Fruit fly (Drosophila melanogaster) whole organism, embryonic: Measurements from ENCODE around the gene CG4461.

ENCODE experiments used
- Atf-2 ChIP-seq: fragments of 200-800 bp; sonication (Bioruptor generic); optimal IDR thresholded peaks from 2 replicates; lab custom pipeline; 2016; ENCODE audit warnings: missing biosample characterization, missing genetic modification characterization
- CG10321 ChIP-seq: fragments of 200-800 bp; sonication (Bioruptor generic); IDR thresholded peaks from 2 replicates; pipeline ENCODE4 v1.3.6; 2022; ENCODE audit warnings: missing biosample characterization, missing genetic modification characterization
- CG11560 ChIP-seq: fragments of 200-800 bp; sonication (Bioruptor generic); IDR thresholded peaks from 3 replicates; pipeline ENCODE4 v1.3.6; 2022; ENCODE audit warnings: missing biosample characterization, missing genetic modification characterization
- CG11723 ChIP-seq: fragments of 200-800 bp; sonication (Bioruptor generic); optimal IDR thresholded peaks from 2 replicates; lab custom pipeline; 2017; ENCODE audit warnings: missing biosample characterization, mild to moderate bottlenecking, missing genetic modification characterization
- CG14441 ChIP-seq: fragments of 200-800 bp; sonication (Bioruptor generic); IDR thresholded peaks from 2 replicates; pipeline ENCODE4 v1.3.6; 2022; ENCODE audit warnings: missing biosample characterization, missing genetic modification characterization
- CG14710 ChIP-seq: fragments of 200-800 bp; sonication (Bioruptor generic); optimal IDR thresholded peaks from 3 replicates; lab custom pipeline; 2019; ENCODE audit warnings: missing biosample characterization, mild to moderate bottlenecking, missing genetic modification characterization, moderate library complexity
- CG15696 ChIP-seq: fragments of 200-800 bp; sonication (Bioruptor generic); optimal IDR thresholded peaks from 2 replicates; lab custom pipeline; 2019; ENCODE audit warnings: missing biosample characterization, mild to moderate bottlenecking, missing genetic modification characterization, moderate library complexity
- CG16779 ChIP-seq: fragments of 200-800 bp; sonication (Bioruptor generic); IDR thresholded peaks from 2 replicates; pipeline ENCODE4 v1.3.6; 2022; ENCODE audit warnings: missing biosample characterization, missing genetic modification characterization
- CG2678 ChIP-seq: fragments of 200-800 bp; sonication (Bioruptor generic); optimal IDR thresholded peaks from 3 replicates; lab custom pipeline; 2019; ENCODE audit warnings: missing biosample characterization, mild to moderate bottlenecking, missing genetic modification characterization, moderate library complexity
- CG2889 ChIP-seq: fragments of 200-800 bp; sonication (Bioruptor generic); IDR thresholded peaks from 3 replicates; pipeline ENCODE4 v1.3.6; 2022; ENCODE audit warnings: missing biosample characterization, missing genetic modification characterization
- CG4820 ChIP-seq: fragments of 200-800 bp; sonication (Bioruptor generic); optimal IDR thresholded peaks from 3 replicates; lab custom pipeline; 2016; ENCODE audit warnings: missing biosample characterization, missing genetic modification characterization
- CG5180 ChIP-seq: fragments of 200-800 bp; sonication (Bioruptor generic); optimal IDR thresholded peaks from 3 replicates; lab custom pipeline; 2017; ENCODE audit warnings: missing biosample characterization, missing genetic modification characterization, mild to moderate bottlenecking, moderate library complexity, missing genetic modification reagents
- CG6765 ChIP-seq: fragments of 200-800 bp; sonication (Bioruptor generic); optimal IDR thresholded peaks from 3 replicates; lab custom pipeline; 2017; ENCODE audit warnings: missing biosample characterization, mild to moderate bottlenecking, missing genetic modification characterization
- CG6854 ChIP-seq: fragments of 200-800 bp; sonication (Bioruptor generic); optimal IDR thresholded peaks from 3 replicates; lab custom pipeline; 2017; ENCODE audit warnings: missing biosample characterization, mild to moderate bottlenecking, missing genetic modification characterization
- CG8089 ChIP-seq: fragments of 200-800 bp; sonication (Bioruptor generic); optimal IDR thresholded peaks from 3 replicates; lab custom pipeline; 2016; ENCODE audit warnings: missing biosample characterization, missing genetic modification characterization
- CG8478 ChIP-seq: fragments of >200 bp; optimal IDR thresholded peaks from 2 replicates; lab custom pipeline; 2018
- CG9727 ChIP-seq: fragments of 200-800 bp; sonication (Bioruptor generic); optimal IDR thresholded peaks from 3 replicates; lab custom pipeline; 2017; ENCODE audit warnings: missing biosample characterization, mild to moderate bottlenecking, missing genetic modification characterization
- Camta ChIP-seq: fragments of 200-800 bp; sonication (Bioruptor generic); optimal IDR thresholded peaks from 2 replicates; lab custom pipeline; 2016; ENCODE audit warnings: missing biosample characterization, missing genetic modification characterization
- CrebB ChIP-seq: fragments of 200-800 bp; sonication (Bioruptor generic); optimal IDR thresholded peaks from 3 replicates; lab custom pipeline; 2018; ENCODE audit warnings: missing biosample characterization, mild to moderate bottlenecking, missing genetic modification characterization
- D19A ChIP-seq: fragments of 200-800 bp; optimal IDR thresholded peaks from 3 replicates; lab custom pipeline; 2019; ENCODE audit warnings: missing biosample characterization, mild to moderate bottlenecking, missing genetic modification characterization, moderate library complexity
- Drgx ChIP-seq: fragments of 200-800 bp; sonication (Bioruptor generic); IDR thresholded peaks from 2 replicates; pipeline ENCODE4 v1.3.6; 2022; ENCODE audit warnings: missing biosample characterization, missing genetic modification characterization
- Ets97D ChIP-seq: fragments of 200-800 bp; sonication (Bioruptor generic); optimal IDR thresholded peaks from 3 replicates; lab custom pipeline; 2016; ENCODE audit warnings: missing biosample characterization, missing genetic modification characterization
- Gsc ChIP-seq: fragments of 200-800 bp; sonication (Bioruptor generic); IDR thresholded peaks from 2 replicates; pipeline ENCODE4 v1.3.6; 2022; ENCODE audit warnings: missing biosample characterization, missing genetic modification characterization
- Gug ChIP-seq: fragments of 200-800 bp; sonication (Bioruptor generic); IDR thresholded peaks from 4 replicates; pipeline ENCODE4 v1.3.6; 2022; ENCODE audit warnings: missing biosample characterization, missing genetic modification characterization
- H2.0 ChIP-seq: fragments of 200-800 bp; sonication (Bioruptor generic); IDR thresholded peaks from 2 replicates; pipeline ENCODE4 v1.3.6; 2022; ENCODE audit warnings: missing biosample characterization, missing genetic modification characterization
- HLHmδ ChIP-seq: fragments of 200-800 bp; sonication (Bioruptor generic); optimal IDR thresholded peaks from 2 replicates; lab custom pipeline; 2018; ENCODE audit warnings: missing biosample characterization, mild to moderate bottlenecking, missing genetic modification characterization, moderate library complexity
- MTF-1 ChIP-seq: fragments of 200-800 bp; sonication (Bioruptor generic); optimal IDR thresholded peaks from 2 replicates; lab custom pipeline; 2018; ENCODE audit warnings: missing biosample characterization, mild to moderate bottlenecking, missing genetic modification characterization, borderline replicate concordance
- Nf-YA ChIP-seq: fragments of 200-800 bp; sonication (Bioruptor generic); IDR thresholded peaks from 2 replicates; pipeline ENCODE4 v1.3.6; 2022; ENCODE audit warnings: missing biosample characterization, missing genetic modification characterization
- Optix ChIP-seq: fragments of 200-800 bp; sonication (Bioruptor generic); IDR thresholded peaks from 3 replicates; pipeline ENCODE4 v1.3.6; 2022; ENCODE audit warnings: missing biosample characterization, missing genetic modification characterization
- PHDP ChIP-seq: fragments of 200-800 bp; sonication (Bioruptor generic); optimal IDR thresholded peaks from 3 replicates; lab custom pipeline; 2018; ENCODE audit warnings: missing biosample characterization, mild to moderate bottlenecking, missing genetic modification characterization, moderate library complexity
- Taf1 ChIP-seq: fragments of 200-800 bp; sonication (Bioruptor generic); IDR thresholded peaks from 2 replicates; pipeline ENCODE4 v1.3.6; 2022; ENCODE audit warnings: missing biosample characterization, missing genetic modification characterization
- bbx ChIP-seq: fragments of 200-800 bp; sonication (Bioruptor generic); IDR thresholded peaks from 2 replicates; pipeline ENCODE4 v1.3.6; 2022; ENCODE audit warnings: missing biosample characterization, missing genetic modification characterization; ENCODE audit not compliant: partially characterized antibody
- br ChIP-seq: fragments of >200 bp; optimal IDR thresholded peaks from 2 replicates; lab custom pipeline; 2017
- cad ChIP-seq: fragments of >200 bp; optimal IDR thresholded peaks from 2 replicates; lab custom pipeline; 2017; ENCODE audit warnings: missing biosample characterization, missing genetic modification characterization
- corto ChIP-seq: fragments of 200-800 bp; sonication (Bioruptor generic); optimal IDR thresholded peaks from 2 replicates; lab custom pipeline; 2016; ENCODE audit warnings: missing biosample characterization, mild to moderate bottlenecking, missing genetic modification characterization, moderate library complexity
- dmrt11E ChIP-seq: fragments of 200-800 bp; sonication (Bioruptor generic); optimal IDR thresholded peaks from 3 replicates; lab custom pipeline; 2018; ENCODE audit warnings: missing biosample characterization, mild to moderate bottlenecking, missing genetic modification characterization, moderate library complexity
- exex ChIP-seq: fragments of 200-800 bp; sonication (Bioruptor generic); optimal IDR thresholded peaks from 4 replicates; lab custom pipeline; 2018; ENCODE audit warnings: missing biosample characterization, mild to moderate bottlenecking, missing genetic modification characterization, moderate library complexity
- fru ChIP-seq: fragments of >200 bp; optimal IDR thresholded peaks from 2 replicates; lab custom pipeline; 2017
- gcm2 ChIP-seq: fragments of 200-800 bp; sonication (Bioruptor generic); optimal IDR thresholded peaks from 2 replicates; lab custom pipeline; 2016; ENCODE audit warnings: missing biosample characterization, missing genetic modification characterization
- gsb-n ChIP-seq: fragments of 200-800 bp; sonication (Bioruptor generic); optimal IDR thresholded peaks from 3 replicates; lab custom pipeline; 2018; ENCODE audit warnings: missing biosample characterization, mild to moderate bottlenecking, missing genetic modification characterization
- gt ChIP-seq: fragments of 200-800 bp; sonication (Bioruptor generic); IDR thresholded peaks from 2 replicates; pipeline ENCODE4 v1.3.6; 2022; ENCODE audit warnings: missing biosample characterization, missing genetic modification characterization
- insv ChIP-seq, 2 experiments: fragments of 200-800 bp; sonication (Bioruptor generic); optimal IDR thresholded peaks; 3 replicates each; lab custom pipeline; 2016 to 2018; ENCODE audit warnings: missing biosample characterization in 2 of 2, missing genetic modification characterization in 2 of 2
- ken ChIP-seq: fragments of 200-800 bp; sonication (Bioruptor generic); IDR thresholded peaks from 3 replicates; pipeline ENCODE4 v1.3.6; 2022; ENCODE audit warnings: missing biosample characterization, missing genetic modification characterization
- pfk ChIP-seq: fragments of 200-800 bp; sonication (Bioruptor generic); optimal IDR thresholded peaks from 2 replicates; lab custom pipeline; 2018; ENCODE audit warnings: missing biosample characterization, mild to moderate bottlenecking, missing genetic modification characterization, moderate library complexity
- psq ChIP-seq: fragments of 200-800 bp; sonication (Bioruptor generic); optimal IDR thresholded peaks from 2 replicates; lab custom pipeline; 2017; ENCODE audit warnings: missing biosample characterization, missing genetic modification characterization
- ro ChIP-seq: fragments of 200-800 bp; sonication (Bioruptor generic); IDR thresholded peaks from 2 replicates; pipeline ENCODE4 v1.3.6; 2022; ENCODE audit warnings: missing biosample characterization, missing genetic modification characterization
- schlank ChIP-seq: fragments of 200-800 bp; sonication (Bioruptor generic); optimal IDR thresholded peaks from 2 replicates; lab custom pipeline; 2018; ENCODE audit warnings: missing biosample characterization, mild to moderate bottlenecking, missing genetic modification characterization
- twi ChIP-seq: fragments of 200-800 bp; optimal IDR thresholded peaks from 2 replicates; lab custom pipeline; 2019; ENCODE audit warnings: missing biosample characterization, mild to moderate bottlenecking, missing genetic modification characterization, moderate library complexity
- tx ChIP-seq: fragments of 200-800 bp; sonication (Bioruptor generic); optimal IDR thresholded peaks from 2 replicates; lab custom pipeline; 2016; ENCODE audit warnings: missing biosample characterization, missing genetic modification characterization
- zen2 ChIP-seq: fragments of 200-800 bp; sonication (Bioruptor generic); IDR thresholded peaks from 3 replicates; pipeline ENCODE4 v1.3.6; 2022; ENCODE audit warnings: missing biosample characterization, missing genetic modification characterization; ENCODE audit not compliant: partially characterized antibody

CG4461 gene

dm6 chr3L:9377198-9378035 is 2.2 kb downstream of the CG4461 start, which contains the start of gene Hsp26 (continued):
- TF ChIP-seq schlank (tag; lab: Kevin White, UChicago) (peak; percentile 8), CG4820 (GFP tag; lab: Kevin White, UChicago) (peak; percentile 67), D19A (tag; lab: Kevin White, UChicago) (peak; percentile 77), CrebB (tag; lab: Kevin White, UChicago) (peak; percentile 71), Ets97D (GFP tag; lab: Kevin White, UChicago) (peak; percentile 46), twi (tag; lab: Kevin White, UChicago) (peak; percentile 52), zen2 (no peak), Nf-YA (GFP tag; lab: Robert Waterston, UW) (peak; percentile 40; the same call in 1 of the 2 replicates), H2.0 (GFP tag; lab: Robert Waterston, UW) (peak; percentile 79), Gug (GFP tag; lab: Robert Waterston, UW) (peak; percentile 43; the same call in 2 of the 4 replicates), br (no peak), Drgx (GFP tag; lab: Robert Waterston, UW) (peak; percentile 96), bbx (GFP tag; lab: Robert Waterston, UW) (no peak; the same call in 1 of the 2 replicates), CG8478 (lab: Kevin White, UChicago) (no peak), CG14441 (GFP tag; lab: Robert Waterston, UW) (peak; percentile 81), CG2889 (peak; percentile 63; the same call in 2 of the 3 replicates), HLHmδ (GFP tag; lab: Kevin White, UChicago) (no peak), ken (peak; percentile 85), fru (lab: Kevin White, UChicago) (no peak), CG2678 (tag; lab: Kevin White, UChicago) (peak; percentile 86), CG5180 (peak; percentile 54), Taf1 (GFP tag; lab: Robert Waterston, UW) (peak; percentile 39; the same call in 1 of the 2 replicates), CG8089 (GFP tag; lab: Kevin White, UChicago) (peak; percentile 79), psq (peak; percentile 64), CG9727 (GFP tag; lab: Kevin White, UChicago) (peak; percentile 74), Optix (GFP tag; lab: Robert Waterston, UW) (peak; percentile 23; the same call in 1 of the 3 replicates), Atf-2 (GFP tag; lab: Kevin White, UChicago) (peak; percentile 67), insv (GFP tag; optimal IDR thresholded peaks at IDR 0.05; lab: Kevin White, UChicago) (no peak), dmrt11E (peak; percentile 30), CG16779 (GFP tag; lab: Robert Waterston, UW) (no peak; the same call in 1 of the 2 replicates), tx (peak; percentile 62), gcm2 (GFP tag; lab: Kevin White, UChicago) (peak; percentile 58), CG15696 (tag; lab: Kevin White, UChicago) (peak; percentile 12), gt (no peak), CG14710 (peak; percentile 69), pfk (GFP tag; lab: Kevin White, UChicago) (no peak), MTF-1 (peak; percentile 52), corto (peak; percentile 79), gsb-n (tag; lab: Kevin White, UChicago) (peak; percentile 84), exex (tag; lab: Kevin White, UChicago) (no peak), CG6765 (GFP tag; lab: Kevin White, UChicago) (peak; percentile 74), cad (GFP tag; lab: Kevin White, UChicago) (no peak), PHDP (tag; lab: Kevin White, UChicago) (peak; percentile 90), Camta (GFP tag; lab: Kevin White, UChicago) (peak; percentile 87), ro (GFP tag; lab: Robert Waterston, UW) (peak; percentile 46; the same call in 1 of the 2 replicates), CG11560 (0 out of 3 replicates have a peak, but pooled peaks have one; percentile 29), CG10321 (peak; percentile 24; the same call in 1 of the 2 replicates), CG11723 (GFP tag; lab: Kevin White, UChicago) (peak; percentile 59), Gsc (no peak), CG6854 (peak; percentile 73)
